Worm (Caenorhabditis elegans): Measurements from ENCODE around the gene eif-3.G.
A peak's percentile ranks its signal among the peaks of the same experiment; 100 is the strongest.

The eif-3.G gene

ce11 chrII:8464448-8464898, 21.9 kb downstream of the eif-3.G start, which contains the start of gene fars-3 (continued):
- TF ChIP-seq ceh-91 (GFP tag; IDR thresholded peaks at IDR 0.05) (no peak), sea-2 (GFP tag; IDR thresholded peaks at IDR 0.05) (no peak), ceh-100 (GFP tag; IDR thresholded peaks at IDR 0.05) (no peak), F33H1.4 (GFP tag; IDR thresholded peaks at IDR 0.05) (no peak), egrh-3 (GFP tag; IDR thresholded peaks at IDR 0.05) (no peak), mel-28 (tag; optimal IDR thresholded peaks at IDR 0.05; ENCODE audit: borderline replicate concordance) (no peak), lsl-1 (GFP tag; optimal IDR thresholded peaks at IDR 0.05) (peak; percentile 2), ztf-25 (GFP tag; IDR thresholded peaks at IDR 0.05) (peak; percentile 34; the same call in 1 of the 2 replicates), attf-6 (GFP tag; IDR thresholded peaks at IDR 0.05) (peak; percentile 60; the same call in 1 of the 2 replicates), sdz-38 (tag; optimal IDR thresholded peaks at IDR 0.05) (no peak), F39B2.1 (GFP tag; IDR thresholded peaks at IDR 0.05) (peak; percentile 39; the same call in 1 of the 2 replicates), aptf-2 (GFP tag; conservative IDR thresholded peaks at IDR 0.05) (0 out of 2 replicates have a peak, but pooled peaks have one; percentile 14), Y56A3A.18 (GFP tag; IDR thresholded peaks at IDR 0.05) (no peak), bed-2 (GFP tag; IDR thresholded peaks at IDR 0.05) (no peak), die-1 (tag; optimal IDR thresholded peaks at IDR 0.05) (no peak), hrde-1 (tag; optimal IDR thresholded peaks at IDR 0.05; ENCODE audit: borderline replicate concordance) (peak; percentile 71), F52B5.7 (tag; optimal IDR thresholded peaks at IDR 0.05) (no peak), F57C9.4 (tag; optimal IDR thresholded peaks at IDR 0.05) (no peak), Y67H2A.10 (GFP tag; conservative IDR thresholded peaks at IDR 0.05) (0 out of 2 replicates have a peak, but pooled peaks have one; percentile 32), ZK185.1 (tag; optimal IDR thresholded peaks at IDR 0.05; ENCODE audit: poor library complexity, severe bottlenecking) (no peak), mcd-1 (GFP tag; IDR thresholded peaks at IDR 0.05) (no peak), ekl-4 (GFP tag; IDR thresholded peaks at IDR 0.05) (peak; percentile 72; the same call in 1 of the 2 replicates), K12H6.12 (tag; optimal IDR thresholded peaks at IDR 0.05) (no peak), ama-1 (optimal IDR thresholded peaks at IDR 0.05) (no peak), ama-1 (GFP tag; optimal IDR thresholded peaks at IDR 0.05) (peak; percentile 16 to 68), Y95B8A.8 (GFP tag; IDR thresholded peaks at IDR 0.05) (peak; percentile 23; the same call in 1 of the 2 replicates), snpc-3.4 (tag; optimal IDR thresholded peaks at IDR 0.05) (peak; percentile 57), dox-1 (GFP tag; IDR thresholded peaks at IDR 0.05) (no peak), tbp1 (GFP tag; optimal IDR thresholded peaks at IDR 0.05) (peak; percentile 24), efl-1 (GFP tag; optimal IDR thresholded peaks at IDR 0.05) (no peak), ceh-58 (GFP tag; IDR thresholded peaks at IDR 0.05) (no peak), lir-1 (GFP tag; conservative IDR thresholded peaks at IDR 0.05) (no peak), ztf-18 (tag; optimal IDR thresholded peaks at IDR 0.05) (no peak), dpl-1 (GFP tag; optimal IDR thresholded peaks at IDR 0.05) (no peak), lin-35 (GFP tag; optimal IDR thresholded peaks at IDR 0.05) (peak in 1 of 3 experiments; percentile 49), unc-130 (GFP tag; optimal IDR thresholded peaks at IDR 0.05) (no peak), ztf-26 (tag; optimal IDR thresholded peaks at IDR 0.05) (no peak), Y79H2A.3 (GFP tag; conservative IDR thresholded peaks at IDR 0.05) (peak; percentile 60; the same call in 1 of the 2 replicates), ztf-6 (GFP tag; IDR thresholded peaks at IDR 0.05) (0 out of 2 replicates have a peak, but pooled peaks have one; percentile 6), F22D6.2 (tag; optimal IDR thresholded peaks at IDR 0.05) (no peak)

ce11 chrII:8466874-8467273, 24.3 kb downstream of the eif-3.G start, which contains the start of gene F22B5.10:
Gene F22B5.10, plus strand, starts transcription at chrII:8467174.
- TF ChIP-seq somi-1 (GFP tag; optimal IDR thresholded peaks at IDR 0.05) (no peak), ets-4 (GFP tag; optimal IDR thresholded peaks at IDR 0.05) (no peak), D2030.7 (GFP tag; IDR thresholded peaks at IDR 0.05) (no peak), F10E7.11 (tag; optimal IDR thresholded peaks at IDR 0.05) (no peak), snpc-3.4 (tag; optimal IDR thresholded peaks at IDR 0.05) (peak; percentile 20)

All from whole organism, young adult.